Worm (Caenorhabditis elegans) whole organism, L4/young adult: ENCODE data around the gene oxy-4.

Source experiments
- W03F9.2 ChIP-seq: fragments of 150-350 bp; optimal IDR thresholded peaks from 2 replicates; lab custom pipeline; 2014; ENCODE audit warnings: missing biosample characterization, missing genetic modification characterization
- dao-5 ChIP-seq: sonication (generic microtip); optimal IDR thresholded peaks from 2 replicates; lab custom pipeline; 2016; ENCODE audit warnings: missing genotype, missing genetic modification characterization, moderate library complexity, missing compliant biosample characterization
- him-1 ChIP-seq: sonication (generic microtip); optimal IDR thresholded peaks from 2 replicates; lab custom pipeline; 2016; ENCODE audit warnings: missing genotype, missing genetic modification reagents, missing genetic modification characterization, missing compliant biosample characterization

DNA sequence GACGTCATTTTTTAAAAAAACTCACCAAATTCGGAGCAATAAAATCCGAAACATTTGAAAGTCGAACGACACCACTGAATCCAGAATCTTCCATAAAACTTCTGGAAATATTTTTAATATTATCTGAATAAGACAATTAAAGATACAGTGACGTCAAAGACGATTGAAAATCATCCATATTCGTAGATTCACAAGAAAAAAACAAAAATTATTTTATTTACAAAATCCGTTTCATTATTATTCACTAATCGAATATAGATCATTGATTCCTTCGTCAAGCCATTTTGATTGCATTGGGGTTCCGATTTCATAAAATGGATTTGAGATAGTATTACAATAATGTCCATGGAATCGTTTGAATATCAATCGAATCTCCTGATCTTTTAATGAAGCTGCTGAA, at the start of gene oxy-4:
- no peak for TF ChIP-seq him-1 (tag; lab: Kevin White, UChicago)
- no peak for TF ChIP-seq dao-5 (tag; lab: Kevin White, UChicago)
- TF ChIP-seq W03F9.2 (tag; lab: Kevin White, UChicago): no peak
